Worm (Caenorhabditis elegans) whole organism, L2 larva: ENCODE measurements around the gene fbxb-47.
"Not testable (repeated sequence)": the region's sequence is repeated elsewhere in the genome, so short reads cannot be mapped to it uniquely, and the experiment has no call there.

Source experiments
- C34F6.9 ChIP-seq: fragments of 150-350 bp; optimal IDR thresholded peaks from 2 replicates; lab custom pipeline; 2014; ENCODE audit warnings: missing biosample characterization, missing genetic modification characterization
- F13H6.1 ChIP-seq: sonication (generic microtip); optimal IDR thresholded peaks from 2 replicates; lab custom pipeline; 2016; ENCODE audit warnings: missing genetic modification characterization, missing compliant biosample characterization
- R02D3.7 ChIP-seq: fragments of 150-350 bp; optimal IDR thresholded peaks from 2 replicates; lab custom pipeline; 2014; ENCODE audit warnings: missing biosample characterization, missing genetic modification characterization
- Y55F3AM.14 ChIP-seq: fragments of 200-800 bp; sonication (Bioruptor generic); optimal IDR thresholded peaks from 2 replicates; lab custom pipeline; 2018; ENCODE audit warnings: mild to moderate bottlenecking, missing genetic modification characterization, missing compliant biosample characterization
- ZK546.5 ChIP-seq: sonication (generic microtip); optimal IDR thresholded peaks from 2 replicates; lab custom pipeline; 2017; ENCODE audit warnings: missing biosample characterization, missing genetic modification characterization
- aly-2 ChIP-seq: fragments of 150-350 bp; optimal IDR thresholded peaks from 2 replicates; lab custom pipeline; 2014; ENCODE audit warnings: missing biosample characterization, missing genetic modification characterization
- ama-1 ChIP-seq: fragments of 150-350 bp; optimal IDR thresholded peaks from 2 replicates; lab custom pipeline; 2018; ENCODE audit warnings: inconsistent platforms
- blmp-1 ChIP-seq: sonication (generic microtip); optimal IDR thresholded peaks from 2 replicates; lab custom pipeline; 2017; ENCODE audit warnings: missing genetic modification characterization, mild to moderate bottlenecking, missing compliant biosample characterization, antibody characterized with exemption, moderate library complexity; ENCODE audit not compliant: insufficient read depth
- ceh-16 ChIP-seq: fragments of 150-350 bp; optimal IDR thresholded peaks from 2 replicates; lab custom pipeline; 2014; ENCODE audit warnings: missing biosample characterization, missing genetic modification characterization
- ceh-82 ChIP-seq: fragments of 150-350 bp; optimal IDR thresholded peaks from 2 replicates; lab custom pipeline; 2014; ENCODE audit warnings: missing biosample characterization, missing genetic modification characterization
- crh-2 ChIP-seq: sonication (generic microtip); optimal IDR thresholded peaks from 2 replicates; lab custom pipeline; 2017; ENCODE audit warnings: missing biosample characterization, missing genetic modification characterization
- dmd-4 ChIP-seq: sonication (generic microtip); optimal IDR thresholded peaks from 2 replicates; lab custom pipeline; 2017; ENCODE audit warnings: missing biosample characterization, missing genetic modification characterization
- egl-27 ChIP-seq: sonication (generic microtip); optimal IDR thresholded peaks from 3 replicates; lab custom pipeline; 2017; ENCODE audit warnings: missing biosample characterization, missing genetic modification reagents, missing genetic modification characterization
- fos-1 ChIP-seq: fragments of 150-350 bp; optimal IDR thresholded peaks from 2 replicates; lab custom pipeline; 2014; ENCODE audit warnings: missing biosample characterization, missing genetic modification characterization
- gmeb-1 ChIP-seq: fragments of 150-350 bp; optimal IDR thresholded peaks from 2 replicates; lab custom pipeline; 2014; ENCODE audit warnings: missing biosample characterization, missing genetic modification characterization
- lin-11 ChIP-seq: fragments of 150-350 bp; sonication (generic microtip); optimal IDR thresholded peaks from 2 replicates; lab custom pipeline; 2014; ENCODE audit warnings: missing biosample characterization, missing genetic modification characterization, inconsistent platforms, mixed read lengths
- lin-39 ChIP-seq: fragments of 150-350 bp; optimal IDR thresholded peaks from 2 replicates; lab custom pipeline; 2014; ENCODE audit warnings: missing biosample characterization, missing genetic modification reagents, missing genetic modification characterization
- lsy-2 ChIP-seq, 2 experiments: fragments of 150-350 bp in 1 of 2; sonication (generic microtip) in 1 of 2; optimal IDR thresholded peaks; 2 replicates each; lab custom pipeline; 2014 to 2017; ENCODE audit warnings: missing biosample characterization in 2 of 2, missing genetic modification characterization in 2 of 2
- mab-5 ChIP-seq: fragments of 150-350 bp; optimal IDR thresholded peaks from 2 replicates; lab custom pipeline; 2014; ENCODE audit warnings: missing biosample characterization, missing genetic modification characterization
- nhr-11 ChIP-seq: fragments of 150-350 bp; optimal IDR thresholded peaks from 2 replicates; lab custom pipeline; 2014; ENCODE audit warnings: missing biosample characterization, missing genetic modification characterization
- nhr-129 ChIP-seq: fragments of 150-350 bp; optimal IDR thresholded peaks from 2 replicates; lab custom pipeline; 2014; ENCODE audit warnings: missing biosample characterization, missing genetic modification characterization
- nhr-23 ChIP-seq: fragments of 150-350 bp; optimal IDR thresholded peaks from 2 replicates; lab custom pipeline; 2014; ENCODE audit warnings: missing biosample characterization, missing genetic modification reagents, missing genetic modification characterization
- nhr-237 ChIP-seq: fragments of 150-350 bp; optimal IDR thresholded peaks from 2 replicates; lab custom pipeline; 2014; ENCODE audit warnings: missing biosample characterization, missing genetic modification characterization
- nhr-6 ChIP-seq: fragments of 150-350 bp; optimal IDR thresholded peaks from 2 replicates; lab custom pipeline; 2014; ENCODE audit warnings: missing biosample characterization, missing genetic modification characterization
- nhr-77 ChIP-seq: fragments of 150-350 bp; optimal IDR thresholded peaks from 2 replicates; lab custom pipeline; 2014; ENCODE audit warnings: missing biosample characterization, missing genetic modification characterization
- peb-1 ChIP-seq: fragments of 150-350 bp; optimal IDR thresholded peaks from 2 replicates; lab custom pipeline; 2014; ENCODE audit warnings: missing biosample characterization, missing genetic modification characterization
- sem-4 ChIP-seq: fragments of 150-350 bp; optimal IDR thresholded peaks from 2 replicates; lab custom pipeline; 2014; ENCODE audit warnings: missing biosample characterization, missing genetic modification reagents, missing genetic modification characterization
- skn-1 ChIP-seq: sonication (generic microtip); optimal IDR thresholded peaks from 2 replicates; lab custom pipeline; 2017; ENCODE audit warnings: missing biosample characterization, missing genetic modification characterization
- sma-9 ChIP-seq, 2 experiments: fragments of 150-350 bp in 1 of 2; sonication (generic microtip) in 1 of 2; optimal IDR thresholded peaks; 2 replicates each; lab custom pipeline; 2014 to 2016; ENCODE audit warnings: missing genetic modification characterization in 2 of 2, mild to moderate bottlenecking in 1 of 2, missing biosample characterization in 1 of 2, missing compliant biosample characterization in 1 of 2, missing genetic modification reagents in 1 of 2, moderate library complexity in 1 of 2
- snpc-4 ChIP-seq: fragments of 150-350 bp; optimal IDR thresholded peaks from 2 replicates; lab custom pipeline; 2014; ENCODE audit warnings: missing biosample characterization, missing genetic modification characterization
- unc-39 ChIP-seq: fragments of 150-350 bp; optimal IDR thresholded peaks from 2 replicates; lab custom pipeline; 2014; ENCODE audit warnings: missing biosample characterization, missing genetic modification characterization
- unc-55 ChIP-seq: fragments of 150-350 bp; sonication (generic microtip); optimal IDR thresholded peaks from 3 replicates; lab custom pipeline; 2014; ENCODE audit warnings: missing biosample characterization, missing genetic modification reagents, missing genetic modification characterization
- zag-1 ChIP-seq: fragments of 150-350 bp; optimal IDR thresholded peaks from 2 replicates; lab custom pipeline; 2014; ENCODE audit warnings: missing biosample characterization, missing genetic modification characterization
- ztf-11 ChIP-seq: sonication (generic microtip); optimal IDR thresholded peaks from 2 replicates; lab custom pipeline; 2017; ENCODE audit warnings: missing biosample characterization, missing genetic modification characterization
- ztf-4 ChIP-seq: fragments of 150-350 bp; optimal IDR thresholded peaks from 2 replicates; lab custom pipeline; 2014; ENCODE audit warnings: missing biosample characterization, missing genetic modification characterization

Gene fbxb-47

ce11 chrII:1663516-1663915 lies 39.7 kb downstream of the fbxb-47 start, which contains the start of gene duxl-1:
Gene duxl-1, plus strand, starts transcription at chrII:1663699.
- peak; percentile 74 for TF ChIP-seq F13H6.1 (tag; lab: Kevin White, UChicago)
- peak; percentile 11 for TF ChIP-seq nhr-129 (tag; lab: Kevin White, UChicago)
- TF ChIP-seq C34F6.9 (tag; lab: Kevin White, UChicago): no peak
- TF ChIP-seq dmd-4 (tag; lab: Kevin White, UChicago): no peak
- peak; percentile 24 for TF ChIP-seq unc-55 (GFP tag; lab: Kevin White, UChicago)
- peak; percentile 52 for TF ChIP-seq sma-9 (GFP tag; optimal IDR thresholded peaks at IDR 0.05; lab: Kevin White, UChicago)
- TF ChIP-seq sma-9 (tag; optimal IDR thresholded peaks at IDR 0.05; lab: Kevin White, UChicago): no peak
- peak; percentile 49 for TF ChIP-seq fos-1 (tag; lab: Kevin White, UChicago)
- TF ChIP-seq lin-11 (tag; lab: Kevin White, UChicago): no peak

- TF ChIP-seq lsy-2 (tag; optimal IDR thresholded peaks at IDR 0.05; lab: Kevin White, UChicago) (peak in 1 of 2 experiments; percentile 41), egl-27 (tag; lab: Kevin White, UChicago) (no peak), aly-2 (tag; lab: Kevin White, UChicago) (no peak)
These were observed 40.4 kb downstream of the fbxb-47 start, which contains the start of gene ZC204.14 for ce11 chrII:1662881-1663280. Gene ZC204.14, minus strand, starts transcription at chrII:1662949.

- peak in 1 of 2 experiments; percentile 33 for TF ChIP-seq lsy-2 (tag; optimal IDR thresholded peaks at IDR 0.05; lab: Kevin White, UChicago)
- TF ChIP-seq, all 48 proteins: peak for 1; not testable (repeated sequence) for 47
These were observed 41.9 kb downstream of the fbxb-47 start for ce11 chrII:1661300-1661838.

ce11 chrII:1660888-1661287 lies 42.4 kb downstream of the fbxb-47 start, which contains the start of gene ZC204.13:
Gene ZC204.13, minus strand, starts transcription at chrII:1660988.
- not testable (repeated sequence) for TF ChIP-seq lin-11 (tag; lab: Kevin White, UChicago); ceh-82 (tag; lab: Kevin White, UChicago); R02D3.7
- TF ChIP-seq, all 48 proteins: peak for 0; not testable (repeated sequence) for 48

ce11 chrII:1659729-1660128 lies 43.5 kb downstream of the fbxb-47 start:
- TF ChIP-seq fos-1 (tag; lab: Kevin White, UChicago): peak; percentile 21

ce11 chrII:1657202-1657601 lies 46.1 kb downstream of the fbxb-47 start, which contains the start of gene ZC204.12:
Gene ZC204.12, minus strand, starts transcription at chrII:1657302.
- TF ChIP-seq snpc-4 (tag; lab: Kevin White, UChicago): no peak
- no peak for TF ChIP-seq nhr-11 (tag; lab: Kevin White, UChicago)
- no peak for TF ChIP-seq nhr-237 (tag; lab: Kevin White, UChicago)
- no peak for TF ChIP-seq crh-2 (tag; lab: Kevin White, UChicago)
- no peak for TF ChIP-seq mab-5 (tag; lab: Kevin White, UChicago)
- no peak for TF ChIP-seq Y55F3AM.14 (GFP tag; lab: Kevin White, UChicago)
- no peak for TF ChIP-seq ceh-16 (tag; lab: Kevin White, UChicago)
- TF ChIP-seq nhr-6 (tag; lab: Kevin White, UChicago): no peak
- no peak for TF ChIP-seq fos-1 (tag; lab: Kevin White, UChicago)
- no peak for TF ChIP-seq gmeb-1 (tag; lab: Kevin White, UChicago)
- no peak for TF ChIP-seq skn-1 (tag; lab: Kevin White, UChicago)
- no peak for TF ChIP-seq aly-2 (tag; lab: Kevin White, UChicago)
- TF ChIP-seq nhr-23 (tag; lab: Kevin White, UChicago): no peak
- no peak for TF ChIP-seq blmp-1 (tag; lab: Kevin White, UChicago)
- TF ChIP-seq ztf-11 (tag; lab: Kevin White, UChicago): no peak

ce11 chrII:1654917-1655316 lies 48.3 kb downstream of the fbxb-47 start, which contains the start of gene btb-12:
Gene btb-12, plus strand, starts transcription at chrII:1655217.
- TF ChIP-seq R02D3.7 (no peak), ama-1 (lab: Kevin White, UChicago) (no peak), gmeb-1 (tag; lab: Kevin White, UChicago) (no peak), nhr-77 (tag; lab: Kevin White, UChicago) (no peak), aly-2 (tag; lab: Kevin White, UChicago) (no peak), ceh-82 (tag; lab: Kevin White, UChicago) (no peak), sma-9 (GFP tag; optimal IDR thresholded peaks at IDR 0.05; lab: Kevin White, UChicago) (no peak), sma-9 (tag; optimal IDR thresholded peaks at IDR 0.05; lab: Kevin White, UChicago) (no peak), sem-4 (no peak), zag-1 (tag; lab: Kevin White, UChicago) (no peak), C34F6.9 (tag; lab: Kevin White, UChicago) (no peak), skn-1 (tag; lab: Kevin White, UChicago) (no peak), lin-39 (tag; lab: Kevin White, UChicago) (no peak), peb-1 (tag; lab: Kevin White, UChicago) (no peak), ztf-4 (tag; lab: Kevin White, UChicago) (no peak), lsy-2 (tag; optimal IDR thresholded peaks at IDR 0.05; lab: Kevin White, UChicago) (no peak), ZK546.5 (tag; lab: Kevin White, UChicago) (no peak), unc-39 (tag; lab: Kevin White, UChicago) (no peak)
